Worm (Caenorhabditis elegans) whole organism, dauer: Measurements from ENCODE around the gene ent-4.

Source experiments
- unc-62 ChIP-seq: sonication (generic microtip); optimal IDR thresholded peaks from 2 replicates; lab custom pipeline; 2017; ENCODE audit warnings: missing biosample characterization, missing genetic modification reagents, missing genetic modification characterization

Gene ent-4

DNA sequence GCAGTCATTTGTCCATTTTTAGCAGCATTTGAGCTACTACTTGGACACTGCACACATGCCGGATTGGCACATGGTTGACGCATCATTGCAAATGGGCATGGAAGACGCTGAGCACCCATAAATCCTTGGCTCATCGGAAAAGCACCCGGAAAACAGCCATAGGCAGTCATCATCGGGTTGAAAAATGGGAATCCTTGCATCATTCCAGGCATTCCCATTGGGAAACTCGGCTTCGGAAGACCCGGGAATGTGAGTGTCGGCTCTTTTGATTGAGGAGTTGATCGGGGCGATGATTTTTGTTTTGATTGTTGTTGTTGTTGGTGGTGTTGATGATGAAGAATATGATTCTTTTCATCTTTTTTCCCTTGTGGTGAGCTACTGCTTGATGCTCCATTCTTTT lies 24.0 kb upstream of the ent-4 start:
- no peak for TF ChIP-seq unc-62 (GFP tag; lab: Kevin White, UChicago)

DNA sequence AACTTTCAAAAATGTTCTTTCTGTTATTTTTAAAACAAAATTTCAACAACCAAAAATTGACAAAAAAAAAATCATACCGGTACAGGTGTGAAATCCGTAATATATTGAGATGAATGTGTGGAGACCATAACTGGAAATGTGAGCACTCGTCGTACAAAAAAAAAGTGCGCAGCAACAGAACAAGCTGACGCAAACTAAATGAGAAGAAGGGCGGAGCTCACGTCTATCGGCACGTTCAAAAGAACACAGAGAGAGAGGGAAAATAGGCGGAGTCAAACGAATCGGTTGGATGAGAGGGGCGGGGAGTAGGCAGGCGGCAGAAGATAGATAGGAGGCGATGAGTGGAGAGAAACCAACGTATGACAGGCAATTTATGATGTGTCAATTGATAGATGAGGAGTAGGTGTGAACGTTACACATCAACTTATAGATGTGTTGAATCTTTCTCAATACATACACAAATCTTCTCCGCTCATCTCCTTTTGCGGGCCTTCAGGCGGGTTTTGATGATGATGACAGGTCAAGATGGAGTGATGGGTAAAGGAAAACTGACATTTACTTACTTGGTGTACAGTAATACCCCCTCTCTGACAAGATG lies 22.8 kb upstream of the ent-4 start, which contains the start of gene tlp-1:
Gene tlp-1 (minus strand): TSS at position 255 of the 598 bp plus-strand sequence.
- TF ChIP-seq unc-62 (GFP tag; lab: Kevin White, UChicago) = no peak

- TF ChIP-seq unc-62 (GFP tag; lab: Kevin White, UChicago) = no peak
Measured at ce11 chrIV:13707894-13708293, 18.8 kb upstream of the ent-4 start.

DNA sequence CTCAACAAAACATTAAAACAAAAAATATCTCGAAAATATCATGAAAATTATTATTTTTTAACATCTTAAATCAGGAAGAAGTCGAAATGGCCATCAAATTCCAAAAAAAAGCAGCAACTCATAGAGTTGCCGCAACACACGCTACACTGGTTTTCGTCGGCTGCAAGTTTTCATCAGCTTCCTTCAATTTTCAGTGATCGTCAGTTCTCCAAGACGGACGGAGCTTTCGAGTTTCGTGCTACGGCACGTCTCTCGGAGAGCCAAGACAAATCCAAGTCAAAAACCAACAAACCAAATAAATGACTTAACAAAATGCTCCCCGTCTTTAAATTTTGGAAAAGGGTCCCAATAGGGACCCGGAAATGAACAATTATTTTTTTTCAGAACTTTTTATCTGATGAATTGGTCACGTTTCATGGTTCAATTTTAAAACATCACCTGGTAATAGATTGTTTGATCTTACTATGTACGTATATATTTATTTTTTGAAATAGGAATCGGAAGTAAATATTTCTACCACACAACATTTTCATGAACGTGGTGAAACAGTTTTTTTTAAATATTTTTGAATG lies 17.6 kb upstream of the ent-4 start:
- TF ChIP-seq unc-62 (GFP tag; lab: Kevin White, UChicago) = no peak

DNA sequence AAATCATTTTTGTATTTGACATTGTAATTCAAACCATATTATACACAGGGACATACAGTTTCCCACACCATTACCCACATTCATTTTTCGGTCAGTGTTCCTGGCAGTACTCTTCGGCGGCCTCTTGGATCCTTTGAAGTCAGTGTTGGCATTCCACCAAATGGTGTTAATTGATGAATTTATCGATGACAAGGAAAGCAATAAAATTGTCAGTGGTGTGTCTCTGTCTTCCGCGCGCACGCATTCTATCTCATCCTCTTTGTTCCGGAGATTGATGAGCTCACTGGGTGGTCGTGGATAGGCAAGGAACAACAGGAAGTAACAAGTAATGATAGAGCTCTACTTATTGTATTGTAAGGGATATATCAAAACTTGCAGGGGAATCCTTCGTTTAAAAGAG lies 16.4 kb upstream of the ent-4 start:
- no peak for TF ChIP-seq unc-62 (GFP tag; lab: Kevin White, UChicago)

- TF ChIP-seq unc-62 (GFP tag; lab: Kevin White, UChicago) = no peak
Measured at ce11 chrIV:13716279-13716678, 10.5 kb upstream of the ent-4 start, which contains the start of gene C47A4.1. Gene C47A4.1 (minus strand): TSS chrIV:13716379.

ce11 chrIV:13716735-13717134 lies 10.0 kb upstream of the ent-4 start:
- no peak for TF ChIP-seq unc-62 (GFP tag; lab: Kevin White, UChicago)

DNA sequence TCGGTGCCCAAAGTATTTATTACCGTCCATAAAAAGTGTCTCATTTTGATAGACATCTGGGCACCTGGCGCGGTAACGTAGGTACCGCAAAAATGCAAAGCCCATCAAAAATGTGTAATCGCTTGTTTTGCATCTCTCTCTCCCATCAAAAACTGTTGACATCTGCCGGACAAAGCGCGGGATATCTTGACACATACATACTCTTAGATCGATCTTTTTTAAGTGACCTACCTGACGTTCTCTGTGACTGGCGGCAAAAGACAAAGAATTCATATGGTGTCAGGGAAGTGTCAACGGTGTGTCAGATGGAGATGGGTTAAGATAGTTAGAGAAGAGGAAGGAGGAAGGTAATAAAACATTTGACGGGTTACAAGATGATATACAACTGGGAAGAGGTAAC lies 7.8 kb upstream of the ent-4 start:
- no peak for TF ChIP-seq unc-62 (GFP tag; lab: Kevin White, UChicago)

DNA sequence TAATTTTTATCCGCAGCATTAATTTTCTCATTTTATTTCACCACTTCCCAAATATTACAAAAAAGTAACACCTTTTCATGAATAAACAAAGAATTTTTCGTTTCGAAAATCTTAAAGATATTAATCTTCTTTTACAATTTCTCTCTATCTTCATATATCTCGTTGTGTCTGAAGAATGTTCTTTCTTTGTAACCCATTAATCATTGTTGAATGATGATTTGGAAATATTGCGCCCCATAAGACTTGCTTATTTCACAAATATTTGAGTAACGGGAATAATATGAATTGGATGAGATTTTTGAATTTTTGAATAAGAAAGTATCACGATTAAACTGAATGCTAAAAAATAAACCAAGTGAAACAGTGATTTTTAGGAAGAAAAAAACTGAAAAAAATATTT lies 5.7 kb upstream of the ent-4 start:
- no peak for TF ChIP-seq unc-62 (GFP tag; lab: Kevin White, UChicago)

- TF ChIP-seq unc-62 (GFP tag; lab: Kevin White, UChicago) = no peak
Measured at ce11 chrIV:13725201-13725600, 1.5 kb upstream of the ent-4 start.

- TF ChIP-seq unc-62 (GFP tag; lab: Kevin White, UChicago) = no peak
Measured at ce11 chrIV:13727865-13728264, 1.1 kb downstream of the ent-4 start.

ce11 chrIV:13742244-13742643 lies 15.5 kb downstream of the ent-4 start, which contains the start of gene C47A4.3:
Gene C47A4.3 (minus strand): TSS chrIV:13742344.
- no peak for TF ChIP-seq unc-62 (GFP tag; lab: Kevin White, UChicago)

ce11 chrIV:13745409-13745808 lies 18.7 kb downstream of the ent-4 start, which contains the start of gene C47A4.5:
Gene C47A4.5 (plus strand): TSS chrIV:13745709.
- TF ChIP-seq unc-62 (GFP tag; lab: Kevin White, UChicago) = no peak

- TF ChIP-seq unc-62 (GFP tag; lab: Kevin White, UChicago) = no peak
Measured at ce11 chrIV:13748798-13749197, 22.1 kb downstream of the ent-4 start.

- no peak for TF ChIP-seq unc-62 (GFP tag; lab: Kevin White, UChicago)
Measured at ce11 chrIV:13750033-13750432, 23.3 kb downstream of the ent-4 start, which contains the start of gene sorb-1. Gene sorb-1 (plus strand): TSS chrIV:13750333.

- no peak for TF ChIP-seq unc-62 (GFP tag; lab: Kevin White, UChicago)
Measured at ce11 chrIV:13755619-13756018, 28.9 kb downstream of the ent-4 start.

ce11 chrIV:13763449-13763848 lies 36.7 kb downstream of the ent-4 start:
- no peak for TF ChIP-seq unc-62 (GFP tag; lab: Kevin White, UChicago)
